Worm (Caenorhabditis elegans) whole organism, early embryonic: Measurements from ENCODE around the gene F52H3.6.

ENCODE experiments used
- B0310.2 ChIP-seq: sonication (generic microtip); optimal IDR thresholded peaks from 2 replicates; lab custom pipeline; 2016; ENCODE audit warnings: mild to moderate bottlenecking, missing genetic modification characterization, missing compliant biosample characterization
- F13C5.2 ChIP-seq: sonication (generic microtip); optimal IDR thresholded peaks from 2 replicates; lab custom pipeline; 2017; ENCODE audit warnings: mild to moderate bottlenecking, missing genetic modification characterization, inconsistent platforms, missing compliant biosample characterization
- aly-1 ChIP-seq: sonication (generic microtip); optimal IDR thresholded peaks from 2 replicates; lab custom pipeline; 2016; ENCODE audit warnings: missing genetic modification characterization, missing compliant biosample characterization
- ama-1 ChIP-seq: fragments of 150-350 bp; optimal IDR thresholded peaks from 2 replicates; lab custom pipeline; 2014
- ceh-13 ChIP-seq: fragments of 200-800 bp; sonication (Bioruptor generic); optimal IDR thresholded peaks from 2 replicates; lab custom pipeline; 2018; ENCODE audit warnings: mild to moderate bottlenecking, missing genetic modification characterization, missing compliant biosample characterization
- ceh-36 ChIP-seq: sonication (generic microtip); optimal IDR thresholded peaks from 2 replicates; lab custom pipeline; 2016; ENCODE audit warnings: missing genetic modification characterization, inconsistent platforms, missing compliant biosample characterization
- flt-1 ChIP-seq: fragments of 200-800 bp; sonication (Bioruptor generic); IDR thresholded peaks from 2 replicates; pipeline ENCODE4 v1.3.6; 2022; ENCODE audit warnings: missing genetic modification characterization, missing compliant biosample characterization
- hmbx-1 ChIP-seq: sonication (generic microtip); optimal IDR thresholded peaks from 2 replicates; lab custom pipeline; 2016; ENCODE audit warnings: mild to moderate bottlenecking, missing genetic modification characterization, missing compliant biosample characterization
- scrt-1 ChIP-seq: fragments of 200-800 bp; sonication (Bioruptor generic); IDR thresholded peaks from 2 replicates; pipeline ENCODE4 v1.3.6; 2022; ENCODE audit warnings: missing genetic modification characterization, missing compliant biosample characterization
- sea-1 ChIP-seq: fragments of 200-800 bp; sonication (Bioruptor generic); conservative IDR thresholded peaks from 2 replicates; pipeline ENCODE4 v1.3.6; 2022; ENCODE audit warnings: missing genetic modification characterization, missing compliant biosample characterization
- tbx-11 ChIP-seq: fragments of 200-800 bp; sonication (Bioruptor generic); IDR thresholded peaks from 2 replicates; pipeline ENCODE4 v1.3.6; 2022; ENCODE audit warnings: missing genetic modification characterization, missing compliant biosample characterization
- tra-4 ChIP-seq: sonication (generic microtip); optimal IDR thresholded peaks from 2 replicates; lab custom pipeline; 2017; ENCODE audit warnings: missing genetic modification characterization, missing compliant biosample characterization

DNA sequence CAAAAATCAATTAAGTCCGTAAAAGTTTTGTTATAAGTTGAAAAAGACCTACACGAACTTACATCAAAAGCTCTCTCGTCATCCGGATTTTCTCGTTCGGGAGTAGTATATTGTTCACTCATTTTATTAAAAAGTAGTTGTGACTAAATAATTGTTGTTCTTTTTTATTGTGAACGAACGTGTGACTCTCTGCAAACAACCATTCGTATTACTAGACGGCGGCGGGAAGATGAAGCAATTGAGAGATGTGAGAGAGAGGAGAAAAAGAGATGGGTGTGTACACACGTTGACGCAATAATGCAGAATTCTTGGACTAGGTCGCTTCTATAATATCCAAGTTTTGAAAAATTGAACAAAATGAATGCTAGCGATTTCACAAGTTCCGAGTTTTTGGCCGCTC lies 16.7 kb upstream of the F52H3.6 start, which contains the start of the genes F52H3.11 and bath-38:
- TF ChIP-seq ceh-36 (tag; lab: Kevin White, UChicago), result no peak
- no peak for TF ChIP-seq tra-4 (tag; lab: Kevin White, UChicago)
- no peak for TF ChIP-seq aly-1 (tag; lab: Kevin White, UChicago)
- TF ChIP-seq B0310.2 (tag; lab: Kevin White, UChicago), result no peak
- TF ChIP-seq flt-1 (GFP tag; lab: Robert Waterston, UW), result no peak
- TF ChIP-seq F13C5.2, result peak; percentile 30
- no peak for TF ChIP-seq ama-1
- no peak for TF ChIP-seq tbx-11 (GFP tag; lab: Robert Waterston, UW)
- no peak for TF ChIP-seq scrt-1 (GFP tag; lab: Robert Waterston, UW)
- no peak for TF ChIP-seq hmbx-1 (tag; lab: Kevin White, UChicago)
- no peak for TF ChIP-seq ceh-13
- TF ChIP-seq sea-1 (GFP tag; lab: Robert Waterston, UW), result no peak
